Fruit fly (Drosophila melanogaster) whole organism, embryonic: ENCODE results near the gene Tom.

Source experiments
- C15 ChIP-seq: fragments of 200-800 bp; sonication (Bioruptor generic); IDR thresholded peaks from 3 replicates; pipeline ENCODE4 v1.3.6; 2022; ENCODE audit warnings: missing biosample characterization, missing genetic modification characterization
- CG10979 ChIP-seq: fragments of 200-800 bp; sonication (Bioruptor generic); optimal IDR thresholded peaks from 2 replicates; lab custom pipeline; 2018; ENCODE audit warnings: missing biosample characterization, mild to moderate bottlenecking, missing genetic modification characterization, moderate library complexity
- CG11247 ChIP-seq: fragments of 200-800 bp; sonication (Bioruptor generic); IDR thresholded peaks from 2 replicates; pipeline ENCODE4 v1.3.6; 2022; ENCODE audit warnings: missing biosample characterization, missing genetic modification characterization
- CG11504 ChIP-seq: fragments of 200-800 bp; sonication (Bioruptor generic); optimal IDR thresholded peaks from 3 replicates; lab custom pipeline; 2019; ENCODE audit warnings: missing biosample characterization, mild to moderate bottlenecking, missing genetic modification characterization, moderate library complexity
- CG12942 ChIP-seq: fragments of 200-800 bp; sonication (Bioruptor generic); optimal IDR thresholded peaks from 3 replicates; lab custom pipeline; 2016; ENCODE audit warnings: missing biosample characterization, missing genetic modification characterization
- CG13894 ChIP-seq: fragments of 200-800 bp; sonication (Bioruptor generic); optimal IDR thresholded peaks from 3 replicates; lab custom pipeline; 2018; ENCODE audit warnings: missing biosample characterization, mild to moderate bottlenecking, missing genetic modification characterization, moderate library complexity
- CG15011 ChIP-seq: fragments of 200-800 bp; sonication (Bioruptor generic); optimal IDR thresholded peaks from 3 replicates; lab custom pipeline; 2018; ENCODE audit warnings: missing biosample characterization, mild to moderate bottlenecking, missing genetic modification characterization
- CG17361 ChIP-seq: fragments of 200-800 bp; sonication (Bioruptor generic); IDR thresholded peaks from 3 replicates; pipeline ENCODE4 v1.3.6; 2022; ENCODE audit warnings: missing biosample characterization, missing genetic modification characterization
- CG17829 ChIP-seq: fragments of 200-800 bp; optimal IDR thresholded peaks from 2 replicates; lab custom pipeline; 2019; ENCODE audit warnings: missing biosample characterization, mild to moderate bottlenecking, missing genetic modification characterization, moderate library complexity
- CG2116 ChIP-seq: fragments of 200-800 bp; sonication (Bioruptor generic); optimal IDR thresholded peaks from 3 replicates; lab custom pipeline; 2018; ENCODE audit warnings: missing biosample characterization, mild to moderate bottlenecking, missing genetic modification characterization
- CG2678 ChIP-seq: fragments of 200-800 bp; sonication (Bioruptor generic); optimal IDR thresholded peaks from 3 replicates; lab custom pipeline; 2019; ENCODE audit warnings: missing biosample characterization, mild to moderate bottlenecking, missing genetic modification characterization, moderate library complexity
- CG3163 ChIP-seq: fragments of 200-800 bp; sonication (Bioruptor generic); optimal IDR thresholded peaks from 3 replicates; lab custom pipeline; 2016; ENCODE audit warnings: missing biosample characterization, missing genetic modification characterization
- CG34422 ChIP-seq: fragments of 200-800 bp; sonication (Bioruptor generic); IDR thresholded peaks from 3 replicates; pipeline ENCODE4 v1.3.6; 2022; ENCODE audit warnings: missing biosample characterization, missing genetic modification characterization
- CG4424 ChIP-seq: fragments of 200-800 bp; sonication (Bioruptor generic); optimal IDR thresholded peaks from 3 replicates; lab custom pipeline; 2016; ENCODE audit warnings: missing biosample characterization, missing genetic modification characterization
- CG6791 ChIP-seq: fragments of 200-800 bp; sonication (Bioruptor generic); IDR thresholded peaks from 3 replicates; pipeline ENCODE4 v1.3.6; 2022; ENCODE audit warnings: missing biosample characterization, missing genetic modification characterization; ENCODE audit not compliant: partially characterized antibody
- CG8290 ChIP-seq, 3 experiments: fragments of 200-800 bp; sonication (Bioruptor generic); optimal IDR thresholded peaks; 2 replicates each; lab custom pipeline; 2016 to 2019; ENCODE audit warnings: missing biosample characterization in 3 of 3, missing genetic modification characterization in 3 of 3, mild to moderate bottlenecking in 2 of 3, moderate library complexity in 1 of 3
- CG9727 ChIP-seq: fragments of 200-800 bp; sonication (Bioruptor generic); optimal IDR thresholded peaks from 3 replicates; lab custom pipeline; 2017; ENCODE audit warnings: missing biosample characterization, mild to moderate bottlenecking, missing genetic modification characterization
- CG9797 ChIP-seq: fragments of 200-800 bp; sonication (Bioruptor generic); optimal IDR thresholded peaks from 3 replicates; lab custom pipeline; 2018; ENCODE audit warnings: missing biosample characterization, mild to moderate bottlenecking, missing genetic modification characterization
- E2f2 ChIP-seq: fragments of 200-800 bp; sonication (Bioruptor generic); IDR thresholded peaks from 2 replicates; pipeline ENCODE4 v1.3.6; 2022; ENCODE audit warnings: missing biosample characterization, missing genetic modification characterization
- H15 ChIP-seq: fragments of 200-800 bp; sonication (Bioruptor generic); IDR thresholded peaks from 3 replicates; pipeline ENCODE4 v1.3.6; 2022; ENCODE audit warnings: missing biosample characterization, missing genetic modification characterization
- HLH54F ChIP-seq: fragments of 200-800 bp; sonication (Bioruptor generic); optimal IDR thresholded peaks from 3 replicates; lab custom pipeline; 2016; ENCODE audit warnings: missing biosample characterization, missing genetic modification characterization
- Hand ChIP-seq: fragments of 200-800 bp; sonication (Bioruptor generic); optimal IDR thresholded peaks from 2 replicates; lab custom pipeline; 2017; ENCODE audit warnings: mild to moderate bottlenecking, missing biosample characterization, missing genetic modification reagents, missing genetic modification characterization
- Hr78 ChIP-seq, 2 experiments: fragments of 200-800 bp in 1 of 2; fragments of >200 bp in 1 of 2; sonication (Bioruptor generic) in 1 of 2; optimal IDR thresholded peaks; 2 replicates each; lab custom pipeline; 2017 to 2019; ENCODE audit warnings: missing biosample characterization in 2 of 2, missing genetic modification characterization in 2 of 2, mild to moderate bottlenecking in 1 of 2, moderate library complexity in 1 of 2
- Lhr ChIP-seq: fragments of 200-800 bp; sonication (Bioruptor generic); optimal IDR thresholded peaks from 3 replicates; lab custom pipeline; 2017; ENCODE audit warnings: mild to moderate bottlenecking, missing biosample characterization, missing genetic modification reagents, missing genetic modification characterization
- MESR4 ChIP-seq: fragments of 200-800 bp; sonication (Bioruptor generic); optimal IDR thresholded peaks from 2 replicates; lab custom pipeline; 2018; ENCODE audit warnings: missing biosample characterization, mild to moderate bottlenecking, missing genetic modification characterization, moderate library complexity
- Poxn ChIP-seq: fragments of 200-800 bp; sonication (Bioruptor generic); IDR thresholded peaks from 2 replicates; pipeline ENCODE4 v1.3.6; 2022; ENCODE audit warnings: missing biosample characterization, missing genetic modification characterization
- Ravus ChIP-seq: fragments of 200-800 bp; sonication (Bioruptor generic); IDR thresholded peaks from 2 replicates; pipeline ENCODE4 v1.3.6; 2022; ENCODE audit warnings: missing biosample characterization, missing genetic modification characterization
- Rx ChIP-seq: fragments of 200-800 bp; sonication (Bioruptor generic); IDR thresholded peaks from 2 replicates; pipeline ENCODE4 v1.3.6; 2022; ENCODE audit warnings: missing biosample characterization, missing genetic modification characterization
- Sin3A ChIP-seq: fragments of >200 bp; optimal IDR thresholded peaks from 2 replicates; lab custom pipeline; 2018
- Six4 ChIP-seq: fragments of 200-800 bp; sonication (Bioruptor generic); optimal IDR thresholded peaks from 2 replicates; lab custom pipeline; 2016; ENCODE audit warnings: missing biosample characterization, missing genetic modification characterization
- Sox102F ChIP-seq: fragments of 200-800 bp; sonication (Bioruptor generic); optimal IDR thresholded peaks from 2 replicates; lab custom pipeline; 2018; ENCODE audit warnings: missing biosample characterization, mild to moderate bottlenecking, missing genetic modification characterization, moderate library complexity
- bsh ChIP-seq, 2 experiments: fragments of 200-800 bp; sonication (Bioruptor generic); optimal IDR thresholded peaks; 2 replicates each; lab custom pipeline; 2017 to 2018; ENCODE audit warnings: mild to moderate bottlenecking in 2 of 2, missing biosample characterization in 2 of 2, missing genetic modification characterization in 2 of 2, moderate library complexity in 1 of 2
- dmrt99B ChIP-seq: fragments of 200-800 bp; sonication (Bioruptor generic); optimal IDR thresholded peaks from 2 replicates; lab custom pipeline; 2018; ENCODE audit warnings: missing biosample characterization, mild to moderate bottlenecking, missing genetic modification characterization, moderate library complexity
- dysf ChIP-seq: fragments of 200-800 bp; sonication (Bioruptor generic); IDR thresholded peaks from 3 replicates; pipeline ENCODE4 v1.3.6; 2022; ENCODE audit warnings: missing biosample characterization, missing genetic modification characterization
- en ChIP-seq: fragments of 200-800 bp; sonication (Bioruptor generic); optimal IDR thresholded peaks from 2 replicates; lab custom pipeline; 2016; ENCODE audit warnings: missing biosample characterization, missing genetic modification characterization
- eve ChIP-seq, 2 experiments: fragments of >200 bp; optimal IDR thresholded peaks; 2 replicates each; lab custom pipeline; 2017; ENCODE audit warnings: missing biosample characterization in 2 of 2, missing genetic modification characterization in 2 of 2
- exex ChIP-seq: fragments of 200-800 bp; sonication (Bioruptor generic); optimal IDR thresholded peaks from 4 replicates; lab custom pipeline; 2018; ENCODE audit warnings: missing biosample characterization, mild to moderate bottlenecking, missing genetic modification characterization, moderate library complexity
- fd96Cb ChIP-seq: fragments of 200-800 bp; sonication (Bioruptor generic); optimal IDR thresholded peaks from 2 replicates; lab custom pipeline; 2018; ENCODE audit warnings: missing biosample characterization, mild to moderate bottlenecking, missing genetic modification characterization, moderate library complexity
- gce ChIP-seq: fragments of 200-800 bp; sonication (Bioruptor generic); IDR thresholded peaks from 3 replicates; pipeline ENCODE4 v1.3.6; 2022; ENCODE audit warnings: missing biosample characterization, missing genetic modification characterization
- mam ChIP-seq: fragments of 200-800 bp; sonication (Bioruptor generic); optimal IDR thresholded peaks from 3 replicates; lab custom pipeline; 2016; ENCODE audit warnings: missing biosample characterization, missing genetic modification characterization
- pan ChIP-seq, 4 experiments: fragments of >200 bp in 3 of 4; fragments of 200-800 bp in 1 of 4; sonication (Bioruptor generic) in 1 of 4; optimal IDR thresholded peaks in 3 of 4; IDR thresholded peaks in 1 of 4; 2 replicates each; pipeline versions ENCODE4 v1.3.6 to Lab custom; 2017 to 2022; ENCODE audit warnings: missing biosample characterization in 2 of 4, missing genetic modification characterization in 2 of 4, mixed read lengths in 1 of 4
- phol ChIP-seq: fragments of 200-800 bp; sonication (Bioruptor generic); optimal IDR thresholded peaks from 3 replicates; lab custom pipeline; 2018; ENCODE audit warnings: missing biosample characterization, mild to moderate bottlenecking, missing genetic modification characterization, moderate library complexity
- row ChIP-seq: fragments of 200-800 bp; sonication (Bioruptor generic); IDR thresholded peaks from 3 replicates; pipeline ENCODE4 v1.3.6; 2022; ENCODE audit warnings: missing biosample characterization, missing genetic modification characterization
- salm ChIP-seq: fragments of 200-800 bp; sonication (Bioruptor generic); optimal IDR thresholded peaks from 2 replicates; lab custom pipeline; 2018; ENCODE audit warnings: missing biosample characterization, mild to moderate bottlenecking, missing genetic modification characterization
- sim ChIP-seq: fragments of 200-800 bp; sonication (Bioruptor generic); IDR thresholded peaks from 2 replicates; pipeline ENCODE4 v1.3.6; 2022; ENCODE audit warnings: missing biosample characterization, missing genetic modification characterization
- so ChIP-seq: fragments of 200-800 bp; sonication (Bioruptor generic); IDR thresholded peaks from 3 replicates; pipeline ENCODE4 v1.3.6; 2022; ENCODE audit warnings: missing biosample characterization, missing genetic modification characterization
- tx ChIP-seq: fragments of 200-800 bp; sonication (Bioruptor generic); optimal IDR thresholded peaks from 2 replicates; lab custom pipeline; 2016; ENCODE audit warnings: missing biosample characterization, missing genetic modification characterization
- zen ChIP-seq: fragments of 200-800 bp; sonication (Bioruptor generic); optimal IDR thresholded peaks from 3 replicates; lab custom pipeline; 2018; ENCODE audit warnings: missing biosample characterization, mild to moderate bottlenecking, missing genetic modification characterization, moderate library complexity
- zf30C ChIP-seq: fragments of 200-800 bp; sonication (Bioruptor generic); optimal IDR thresholded peaks from 3 replicates; lab custom pipeline; 2018; ENCODE audit warnings: missing biosample characterization, mild to moderate bottlenecking, missing genetic modification characterization

The Tom gene

dm6 chr3L:14986340-14986916 is 17.3 kb downstream of the Tom start (continued):
- TF ChIP-seq CG2678 (tag; lab: Kevin White, UChicago) = peak; percentile 1
- no peak for TF ChIP-seq C15 (GFP tag; lab: Robert Waterston, UW)
- no peak for TF ChIP-seq CG3163 (GFP tag; lab: Kevin White, UChicago)
- peak in 1 of 2 experiments; percentile 26 for TF ChIP-seq eve (GFP tag; optimal IDR thresholded peaks at IDR 0.05; lab: Kevin White, UChicago)
- TF ChIP-seq Ravus (GFP tag; lab: Robert Waterston, UW) = no peak
- TF ChIP-seq CG9727 = no peak
- no peak for TF ChIP-seq CG10979 (tag; lab: Kevin White, UChicago)
- peak; percentile 2 for TF ChIP-seq phol
- TF ChIP-seq row (GFP tag; lab: Robert Waterston, UW) = 0 out of 3 replicates have a peak, but pooled peaks have one; percentile 17
- TF ChIP-seq CG6791 (GFP tag; lab: Robert Waterston, UW) = no peak
- no peak for TF ChIP-seq Hand
- no peak for TF ChIP-seq Rx (GFP tag; lab: Robert Waterston, UW)
- no peak for TF ChIP-seq CG15011 (GFP tag; lab: Kevin White, UChicago)
- no peak for TF ChIP-seq Six4 (GFP tag; lab: Kevin White, UChicago)
- TF ChIP-seq Hr78 (GFP tag; optimal IDR thresholded peaks at IDR 0.05; lab: Kevin White, UChicago) = peak in 1 of 2 experiments; percentile 87
- TF ChIP-seq Poxn (GFP tag; lab: Robert Waterston, UW) = no peak
- peak; percentile 48 for TF ChIP-seq CG11504 (tag; lab: Kevin White, UChicago)
- TF ChIP-seq Lhr (GFP tag; lab: Kevin White, UChicago) = no peak
- no peak for TF ChIP-seq so (GFP tag; lab: Robert Waterston, UW)
- TF ChIP-seq CG17829 (tag; lab: Kevin White, UChicago) = peak; percentile 6
- TF ChIP-seq H15 (GFP tag; lab: Robert Waterston, UW) = no peak
- TF ChIP-seq dmrt99B = peak; percentile 33
- TF ChIP-seq gce = no peak
- no peak for TF ChIP-seq zen
- peak; percentile 16; the same call in 1 of the 3 replicates for TF ChIP-seq dysf (GFP tag; lab: Robert Waterston, UW)
- TF ChIP-seq CG4424 (GFP tag; lab: Kevin White, UChicago) = no peak
- no peak for TF ChIP-seq CG11247 (GFP tag; lab: Robert Waterston, UW)
- no peak for TF ChIP-seq CG9797 (GFP tag; lab: Kevin White, UChicago)
- no peak for TF ChIP-seq bsh (GFP tag; optimal IDR thresholded peaks at IDR 0.05; lab: Kevin White, UChicago)
- no peak for TF ChIP-seq HLH54F
- TF ChIP-seq sim (GFP tag; lab: Robert Waterston, UW) = no peak
- no peak for TF ChIP-seq fd96Cb
- TF ChIP-seq zf30C (GFP tag; lab: Kevin White, UChicago) = no peak
- TF ChIP-seq Sox102F = peak; percentile 6
- no peak for TF ChIP-seq CG17361 (GFP tag; lab: Robert Waterston, UW)
- no peak for TF ChIP-seq MESR4 (GFP tag; lab: Kevin White, UChicago)
- no peak for TF ChIP-seq CG13894 (tag; lab: Kevin White, UChicago)
- no peak for TF ChIP-seq mam (GFP tag; lab: Kevin White, UChicago)
- no peak for TF ChIP-seq CG8290 (GFP tag; optimal IDR thresholded peaks at IDR 0.05; lab: Kevin White, UChicago)
- TF ChIP-seq CG8290 (tag; optimal IDR thresholded peaks at IDR 0.05; lab: Kevin White, UChicago) = no peak
- TF ChIP-seq salm (tag; lab: Kevin White, UChicago) = no peak
- no peak for TF ChIP-seq E2f2 (GFP tag; lab: Robert Waterston, UW)
- TF ChIP-seq pan (optimal IDR thresholded peaks at IDR 0.05; lab: Kevin White, UChicago) = no peak
- TF ChIP-seq pan (GFP tag; optimal IDR thresholded peaks at IDR 0.05 in 1 of 2, IDR thresholded peaks at IDR 0.05 in 1 of 2) = peak in 1 of 2 experiments; percentile 23
- no peak for TF ChIP-seq en
- TF ChIP-seq tx (GFP tag; lab: Kevin White, UChicago) = no peak
- TF ChIP-seq Sin3A = no peak
- peak; percentile 92 for TF ChIP-seq exex (tag; lab: Kevin White, UChicago)
- TF ChIP-seq CG12942 (GFP tag; lab: Kevin White, UChicago) = no peak
- no peak for TF ChIP-seq CG2116 (GFP tag; lab: Kevin White, UChicago)
- 0 out of 3 replicates have a peak, but pooled peaks have one; percentile 44 for TF ChIP-seq CG34422 (GFP tag; lab: Robert Waterston, UW)
